Fruit fly (Drosophila melanogaster) Kc167 (cell line): ENCODE measurements around the gene Tim17a1.

ENCODE experiments used
- Sin3A ChIP-seq: fragments of >200 bp; optimal IDR thresholded peaks from 2 replicates; lab custom pipeline; 2018; ENCODE audit warnings: missing external identifiers
- h ChIP-seq: fragments of >200 bp; optimal IDR thresholded peaks from 3 replicates; lab custom pipeline; 2018; ENCODE audit warnings: missing external identifiers
- insv ChIP-seq: fragments of >200 bp; optimal IDR thresholded peaks from 3 replicates; lab custom pipeline; 2018; ENCODE audit warnings: missing external identifiers
- psq ChIP-seq: fragments of >200 bp; optimal IDR thresholded peaks from 2 replicates; lab custom pipeline; 2017; ENCODE audit warnings: missing external identifiers
- ttk ChIP-seq: sonication (Bioruptor generic); optimal IDR thresholded peaks from 2 replicates; lab custom pipeline; 2017; ENCODE audit warnings: missing external identifiers

DNA sequence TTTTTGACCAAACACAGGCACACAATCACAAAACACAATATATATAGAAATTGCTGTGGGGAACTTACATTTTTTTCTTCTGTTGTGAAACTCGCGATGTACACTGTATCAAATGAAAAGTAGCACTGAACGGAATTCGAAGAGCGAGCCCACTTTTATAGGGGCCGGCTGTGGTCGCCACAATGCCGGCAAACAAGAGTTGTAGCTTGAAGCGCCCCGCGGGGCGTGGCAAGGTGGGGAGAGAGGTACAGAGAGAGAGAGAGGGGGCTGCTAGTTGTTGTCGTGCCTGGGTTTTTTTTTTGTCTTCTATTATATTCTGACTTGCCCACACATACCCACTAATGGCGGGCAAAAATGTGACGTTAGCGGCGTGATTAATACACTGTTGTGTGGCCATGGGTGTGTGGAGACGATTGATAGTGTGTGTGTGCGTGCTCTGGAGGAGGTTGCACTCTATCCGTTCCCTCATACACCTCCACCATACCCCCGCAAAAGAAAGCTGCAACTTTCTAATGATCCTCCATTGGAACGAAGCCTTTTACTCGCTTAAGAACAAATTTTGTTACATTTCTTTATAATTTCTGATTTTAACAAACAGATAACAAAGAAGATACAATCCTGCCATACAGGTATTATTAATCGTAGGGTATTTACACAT lies 4.8 kb upstream of the Tim17a1 start, which contains the start of gene GstD1:
- no peak for TF ChIP-seq h (lab: Kevin White, UChicago)
- no peak for TF ChIP-seq Sin3A (lab: Kevin White, UChicago)
- TF ChIP-seq psq (lab: Kevin White, UChicago): no peak
- no peak for TF ChIP-seq insv (lab: Kevin White, UChicago)
- no peak for TF ChIP-seq ttk (lab: Kevin White, UChicago)
